Worm (Caenorhabditis elegans) whole organism, young adult: ENCODE measurements around the gene T28A8.8.

Source experiments
- B0019.2 ChIP-seq: fragments of 200-800 bp; sonication (Bioruptor generic); conservative IDR thresholded peaks from 2 replicates; pipeline ENCODE4 v1.3.6; 2022; ENCODE audit warnings: missing genetic modification reagents, missing genetic modification characterization, missing compliant biosample characterization
- B0261.1 ChIP-seq: sonication (generic microtip); optimal IDR thresholded peaks from 2 replicates; lab custom pipeline; 2016; ENCODE audit warnings: mild to moderate bottlenecking, missing genetic modification characterization, moderate library complexity, missing compliant biosample characterization
- B0336.3 ChIP-seq: fragments of 200-800 bp; sonication (Bioruptor generic); IDR thresholded peaks from 2 replicates; pipeline ENCODE4 v1.3.6; 2022; ENCODE audit warnings: missing genetic modification characterization, missing compliant biosample characterization
- F23B12.7 ChIP-seq: sonication (generic microtip); optimal IDR thresholded peaks from 2 replicates; lab custom pipeline; 2017; ENCODE audit warnings: missing genetic modification characterization, mild to moderate bottlenecking, missing compliant biosample characterization, antibody characterized with exemption, moderate library complexity; ENCODE audit not compliant: insufficient read depth
- F33H1.4 ChIP-seq: fragments of 200-800 bp; sonication (Bioruptor generic); IDR thresholded peaks from 2 replicates; pipeline ENCODE4 v1.3.6; 2022; ENCODE audit warnings: missing genetic modification reagents, missing genetic modification characterization, missing compliant biosample characterization
- F37B4.10 ChIP-seq: fragments of 200-800 bp; sonication (Bioruptor generic); IDR thresholded peaks from 2 replicates; pipeline ENCODE4 v1.3.6; 2022; ENCODE audit warnings: missing genetic modification characterization, missing compliant biosample characterization
- F52B5.7 ChIP-seq: sonication (generic microtip); optimal IDR thresholded peaks from 2 replicates; lab custom pipeline; 2016; ENCODE audit warnings: mild to moderate bottlenecking, missing genetic modification characterization, missing compliant biosample characterization
- F55B11.4 ChIP-seq: sonication (generic microtip); optimal IDR thresholded peaks from 2 replicates; lab custom pipeline; 2016; ENCODE audit warnings: missing compliant biosample characterization, missing genetic modification characterization, borderline replicate concordance; ENCODE audit not compliant: insufficient read depth
- F57C9.4 ChIP-seq: sonication (generic microtip); optimal IDR thresholded peaks from 2 replicates; lab custom pipeline; 2017; ENCODE audit warnings: mild to moderate bottlenecking, missing genetic modification characterization, missing compliant biosample characterization
- attf-5 ChIP-seq: fragments of 200-800 bp; sonication (Bioruptor generic); optimal IDR thresholded peaks from 2 replicates; lab custom pipeline; 2018; ENCODE audit warnings: mild to moderate bottlenecking, missing genetic modification characterization, missing compliant biosample characterization
- bed-2 ChIP-seq: fragments of 200-800 bp; sonication (Bioruptor generic); IDR thresholded peaks from 2 replicates; pipeline ENCODE4 v1.3.6; 2022; ENCODE audit warnings: missing genetic modification reagents, missing genetic modification characterization, missing compliant biosample characterization
- cebp-2 ChIP-seq: fragments of 200-800 bp; sonication (Bioruptor generic); IDR thresholded peaks from 2 replicates; pipeline ENCODE4 v1.3.6; 2022; ENCODE audit warnings: missing genetic modification characterization, missing compliant biosample characterization
- ceh-27 ChIP-seq: fragments of 200-800 bp; sonication (Bioruptor generic); optimal IDR thresholded peaks from 2 replicates; lab custom pipeline; 2018; ENCODE audit warnings: mild to moderate bottlenecking, missing genetic modification characterization, moderate library complexity, missing compliant biosample characterization
- dox-1 ChIP-seq: fragments of 200-800 bp; sonication (Bioruptor generic); IDR thresholded peaks from 2 replicates; pipeline ENCODE4 v1.3.6; 2022; ENCODE audit warnings: missing genetic modification reagents, missing genetic modification characterization, missing compliant biosample characterization
- fkh-3 ChIP-seq: sonication (generic microtip); optimal IDR thresholded peaks from 2 replicates; lab custom pipeline; 2016; ENCODE audit warnings: mild to moderate bottlenecking, missing genetic modification characterization, missing compliant biosample characterization
- him-1 ChIP-seq: sonication (generic microtip); optimal IDR thresholded peaks from 2 replicates; lab custom pipeline; 2016; ENCODE audit warnings: missing genotype, missing genetic modification reagents, missing genetic modification characterization, missing compliant biosample characterization
- hlh-26 ChIP-seq: fragments of 200-800 bp; sonication (Bioruptor generic); conservative IDR thresholded peaks from 2 replicates; pipeline ENCODE4 v1.3.6; 2022; ENCODE audit warnings: missing genetic modification reagents, missing genetic modification characterization, missing compliant biosample characterization
- hmg-1.2 ChIP-seq: fragments of 200-800 bp; sonication (Bioruptor generic); IDR thresholded peaks from 2 replicates; pipeline ENCODE4 v1.3.6; 2022; ENCODE audit warnings: missing genetic modification reagents, missing genetic modification characterization, missing compliant biosample characterization
- hmg-20 ChIP-seq: fragments of 200-800 bp; sonication (Bioruptor generic); IDR thresholded peaks from 2 replicates; pipeline ENCODE4 v1.3.6; 2022; ENCODE audit warnings: missing genetic modification reagents, missing genetic modification characterization, missing compliant biosample characterization
- hrde-1 ChIP-seq: sonication (generic microtip); optimal IDR thresholded peaks from 2 replicates; lab custom pipeline; 2016; ENCODE audit warnings: missing genetic modification characterization, mild to moderate bottlenecking, missing compliant biosample characterization, moderate library complexity, missing genotype, missing genetic modification reagents, borderline replicate concordance
- let-526 ChIP-seq: fragments of 200-800 bp; sonication (Bioruptor generic); IDR thresholded peaks from 2 replicates; pipeline ENCODE4 v1.3.6; 2022; ENCODE audit warnings: missing genetic modification reagents, missing genetic modification characterization, missing compliant biosample characterization
- let-607 ChIP-seq, 2 experiments: fragments of 200-800 bp in 1 of 2; sonication (Bioruptor generic) in 1 of 2; sonication (generic microtip) in 1 of 2; optimal IDR thresholded peaks; 2 replicates each; lab custom pipeline; 2016 to 2018; ENCODE audit warnings: mild to moderate bottlenecking in 2 of 2, missing compliant biosample characterization in 2 of 2, missing genetic modification characterization in 2 of 2, moderate library complexity in 2 of 2, missing genotype in 1 of 2
- lin-26 ChIP-seq: fragments of 200-800 bp; sonication (Bioruptor generic); IDR thresholded peaks from 2 replicates; pipeline ENCODE4 v1.3.6; 2022; ENCODE audit warnings: missing genetic modification reagents, missing genetic modification characterization, missing compliant biosample characterization
- lsl-1 ChIP-seq: fragments of 200-800 bp; sonication (Bioruptor generic); optimal IDR thresholded peaks from 2 replicates; lab custom pipeline; 2018; ENCODE audit warnings: mild to moderate bottlenecking, missing genetic modification characterization, moderate library complexity, missing compliant biosample characterization
- madf-10 ChIP-seq: sonication (generic microtip); optimal IDR thresholded peaks from 2 replicates; lab custom pipeline; 2016; ENCODE audit warnings: mild to moderate bottlenecking, missing genetic modification characterization, missing compliant biosample characterization
- madf-3 ChIP-seq: fragments of 200-800 bp; sonication (Bioruptor generic); IDR thresholded peaks from 2 replicates; pipeline ENCODE4 v1.3.6; 2022; ENCODE audit warnings: missing genetic modification reagents, missing genetic modification characterization, missing compliant biosample characterization
- madf-6 ChIP-seq: fragments of 200-800 bp; sonication (Bioruptor generic); IDR thresholded peaks from 2 replicates; pipeline ENCODE4 v1.3.6; 2022; ENCODE audit warnings: missing genetic modification reagents, missing genetic modification characterization, missing compliant biosample characterization
- mxl-1 ChIP-seq: sonication (generic microtip); optimal IDR thresholded peaks from 2 replicates; lab custom pipeline; 2016; ENCODE audit warnings: missing genetic modification characterization, missing compliant biosample characterization
- pbrm-1 ChIP-seq: fragments of 200-800 bp; sonication (Bioruptor generic); IDR thresholded peaks from 2 replicates; pipeline ENCODE4 v1.3.6; 2022; ENCODE audit warnings: missing genetic modification reagents, missing genetic modification characterization, missing compliant biosample characterization
- rcor-1 ChIP-seq: fragments of 200-800 bp; sonication (Bioruptor generic); IDR thresholded peaks from 2 replicates; pipeline ENCODE4 v1.3.6; 2022; ENCODE audit warnings: missing genetic modification reagents, missing genetic modification characterization, missing compliant biosample characterization
- snpc-3.4 ChIP-seq: sonication (generic microtip); optimal IDR thresholded peaks from 2 replicates; lab custom pipeline; 2017; ENCODE audit warnings: missing genetic modification characterization, mild to moderate bottlenecking, missing compliant biosample characterization, antibody characterized with exemption, moderate library complexity, missing genotype, missing genetic modification reagents
- ztf-22 ChIP-seq: fragments of 200-800 bp; sonication (Bioruptor generic); optimal IDR thresholded peaks from 2 replicates; lab custom pipeline; 2018; ENCODE audit warnings: mild to moderate bottlenecking, missing genetic modification characterization, moderate library complexity, missing compliant biosample characterization
- ztf-3 ChIP-seq: fragments of 200-800 bp; sonication (Bioruptor generic); optimal IDR thresholded peaks from 2 replicates; lab custom pipeline; 2018; ENCODE audit warnings: mild to moderate bottlenecking, missing genetic modification characterization, missing compliant biosample characterization
- ztf-6 ChIP-seq: fragments of 200-800 bp; sonication (Bioruptor generic); IDR thresholded peaks from 2 replicates; pipeline ENCODE4 v1.3.6; 2022; ENCODE audit warnings: missing genetic modification reagents, missing genetic modification characterization, missing compliant biosample characterization

Gene T28A8.8

DNA sequence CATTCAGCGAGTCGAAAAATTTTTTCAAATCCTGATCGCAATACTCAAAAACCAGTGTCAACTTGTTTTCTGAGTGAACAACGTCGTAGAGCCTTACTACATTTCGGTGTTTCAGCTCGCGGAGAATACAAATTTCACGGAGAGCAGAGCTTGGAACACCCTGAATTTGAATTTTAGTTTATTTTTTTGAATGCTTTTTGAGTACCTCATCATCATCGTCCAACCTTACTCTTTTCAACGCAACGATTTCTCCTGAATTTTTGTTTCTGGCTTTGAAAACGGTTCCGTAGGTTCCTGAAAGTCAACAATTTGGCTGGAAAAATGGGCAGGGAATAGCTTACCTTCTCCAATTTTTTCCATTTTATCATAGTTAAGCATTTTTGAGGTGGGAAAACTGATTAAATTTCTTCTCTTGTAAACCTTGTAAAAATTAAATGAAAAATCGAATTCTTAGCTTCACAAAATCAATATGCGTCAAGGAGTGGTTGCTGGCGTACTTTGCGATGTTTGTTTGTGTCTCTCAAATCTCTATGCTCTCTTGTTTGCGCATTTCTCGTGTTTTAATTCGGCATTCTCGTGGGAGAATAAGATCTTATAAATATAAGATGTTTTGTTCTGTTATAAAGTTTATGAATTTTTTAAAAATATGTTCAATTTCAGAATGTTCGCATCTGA is 36.6 kb upstream of the T28A8.8 start, which contains the start of gene cdk-5 (continued):
- no peak for TF ChIP-seq lin-26 (GFP tag; lab: Robert Waterston, UW)
- TF ChIP-seq pbrm-1 (GFP tag; lab: Robert Waterston, UW): peak; percentile 77; the same call in 1 of the 2 replicates
- TF ChIP-seq cebp-2: no peak
- peak; percentile 18 for TF ChIP-seq attf-5 (GFP tag; lab: Kevin White, UChicago)
- no peak for TF ChIP-seq ztf-6 (GFP tag; lab: Robert Waterston, UW)
- no peak for TF ChIP-seq hrde-1 (tag; lab: Kevin White, UChicago)
- no peak for TF ChIP-seq F52B5.7 (tag; lab: Kevin White, UChicago)
- TF ChIP-seq rcor-1: peak; percentile 67
- no peak for TF ChIP-seq fkh-3
- peak; percentile 66 for TF ChIP-seq madf-6 (GFP tag; lab: Robert Waterston, UW)
- no peak for TF ChIP-seq madf-3 (GFP tag; lab: Robert Waterston, UW)
- TF ChIP-seq B0261.1 (tag; lab: Kevin White, UChicago): no peak
- TF ChIP-seq madf-10 (tag; lab: Kevin White, UChicago): peak; percentile 15
- no peak for TF ChIP-seq let-526
- TF ChIP-seq F55B11.4 (tag; lab: Kevin White, UChicago): no peak
- TF ChIP-seq B0336.3: peak; percentile 51; the same call in 1 of the 2 replicates
- TF ChIP-seq, all 124 proteins: peak for 39

DNA sequence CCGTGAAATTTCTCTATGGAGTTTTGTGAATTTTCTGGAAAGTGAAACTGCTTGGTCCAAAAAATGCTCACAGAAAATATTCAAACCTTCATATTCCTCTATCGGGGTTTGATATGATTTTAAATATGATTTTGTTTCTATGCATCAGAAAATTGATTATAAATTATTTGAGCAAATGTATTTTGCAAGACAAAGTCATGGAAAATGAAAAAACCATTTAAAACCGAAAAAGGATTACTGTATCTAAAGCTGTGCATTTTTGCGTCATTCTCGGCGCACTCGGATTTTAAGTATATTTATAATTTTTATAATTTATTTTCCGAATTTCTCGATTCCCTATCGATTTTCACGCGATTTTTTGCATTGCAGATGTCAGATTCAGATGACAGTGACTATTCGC is 31.1 kb upstream of the T28A8.8 start, which contains the start of gene pssy-2:
Gene pssy-2, plus strand, starts transcription at position 301 of the 400 bp plus-strand sequence.
- TF ChIP-seq lsl-1 (GFP tag; lab: Kevin White, UChicago) (peak; percentile 14), hmg-1.2 (GFP tag; lab: Robert Waterston, UW) (no peak), snpc-3.4 (tag; lab: Kevin White, UChicago) (no peak), B0019.2 (GFP tag; lab: Robert Waterston, UW) (no peak)

DNA sequence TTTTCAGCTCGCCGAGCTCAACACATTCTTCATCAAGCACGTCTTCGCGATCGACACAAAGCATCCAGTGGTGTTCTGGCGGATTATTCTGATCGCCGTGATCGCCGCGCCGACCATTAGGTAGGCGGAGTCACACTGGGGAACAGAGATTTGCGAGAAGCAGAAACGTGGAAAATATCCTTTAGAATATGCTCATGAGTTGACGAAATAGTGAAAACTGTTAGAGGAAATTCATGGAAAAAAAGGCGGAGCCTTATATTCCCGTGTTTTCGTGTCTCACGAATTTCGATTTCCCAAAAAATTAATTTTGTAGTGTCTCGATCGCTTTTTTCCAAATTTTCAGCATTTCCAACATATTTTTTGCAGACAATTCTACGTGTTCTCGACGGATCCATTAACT is 28.1 kb upstream of the T28A8.8 start:
- TF ChIP-seq hmg-20 (GFP tag; lab: Robert Waterston, UW): no peak
- no peak for TF ChIP-seq mxl-1
- no peak for TF ChIP-seq bed-2 (GFP tag; lab: Robert Waterston, UW)
- TF ChIP-seq ztf-3 (GFP tag; lab: Kevin White, UChicago): no peak
- TF ChIP-seq F57C9.4 (tag; lab: Kevin White, UChicago): no peak
- TF ChIP-seq F33H1.4 (GFP tag; lab: Robert Waterston, UW): no peak

DNA sequence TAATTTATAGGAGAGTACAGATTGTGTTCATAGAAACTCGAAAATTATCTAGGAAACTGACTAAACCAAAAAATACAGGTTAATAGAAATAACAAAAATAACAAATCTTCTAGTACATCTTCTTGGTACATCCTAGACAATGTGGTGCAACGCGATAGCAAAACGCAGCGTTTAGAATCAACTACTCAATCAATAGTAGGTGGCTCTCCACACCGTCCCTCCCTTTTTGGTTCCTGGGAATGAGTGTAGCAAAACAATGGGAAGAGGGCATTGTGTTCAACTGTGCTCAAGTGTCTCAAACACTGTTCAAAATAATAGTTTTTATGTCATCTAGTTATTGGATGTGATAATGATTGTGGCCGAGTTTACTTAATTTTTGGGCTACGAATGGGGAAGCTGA is 25.9 kb upstream of the T28A8.8 start, which contains the start of gene T27E9.6:
Gene T27E9.6, minus strand, starts transcription at position 101 of the 400 bp plus-strand sequence.
- TF ChIP-seq let-607 (tag; optimal IDR thresholded peaks at IDR 0.05; lab: Kevin White, UChicago) (no peak), ztf-22 (GFP tag; lab: Kevin White, UChicago) (no peak), ceh-27 (GFP tag; lab: Kevin White, UChicago) (no peak), F37B4.10 (GFP tag; lab: Robert Waterston, UW) (no peak), madf-6 (GFP tag; lab: Robert Waterston, UW) (no peak), him-1 (tag; lab: Kevin White, UChicago) (no peak), hlh-26 (GFP tag; lab: Robert Waterston, UW) (no peak), F23B12.7 (no peak), dox-1 (GFP tag; lab: Robert Waterston, UW) (no peak)
